Worm (Caenorhabditis elegans) whole organism, late embryonic: ENCODE data around the gene scc-3.

Experiments used
- C08G9.2 ChIP-seq: sonication (generic microtip); optimal IDR thresholded peaks from 2 replicates; lab custom pipeline; 2016; ENCODE audit warnings: mild to moderate bottlenecking, missing genetic modification characterization, moderate library complexity, missing compliant biosample characterization
- C38D4.7 ChIP-seq: fragments of 200-800 bp; sonication (Bioruptor generic); optimal IDR thresholded peaks from 2 replicates; lab custom pipeline; 2018; ENCODE audit warnings: mild to moderate bottlenecking, missing genetic modification characterization, moderate library complexity, missing compliant biosample characterization
- F13H6.1 ChIP-seq: sonication (generic microtip); optimal IDR thresholded peaks from 2 replicates; lab custom pipeline; 2016; ENCODE audit warnings: missing genetic modification characterization, missing compliant biosample characterization
- K02D7.2 ChIP-seq: sonication (generic microtip); optimal IDR thresholded peaks from 2 replicates; lab custom pipeline; 2017; ENCODE audit warnings: mild to moderate bottlenecking, missing genetic modification characterization, missing compliant biosample characterization
- Y22D7AL.16 ChIP-seq: sonication (generic microtip); optimal IDR thresholded peaks from 2 replicates; lab custom pipeline; 2016; ENCODE audit warnings: missing genetic modification characterization, missing compliant biosample characterization
- ahr-1 ChIP-seq: sonication (generic microtip); optimal IDR thresholded peaks from 2 replicates; lab custom pipeline; 2016; ENCODE audit warnings: missing genetic modification characterization, missing compliant biosample characterization
- ama-1 ChIP-seq: fragments of 150-350 bp; optimal IDR thresholded peaks from 2 replicates; lab custom pipeline; 2014
- ceh-14 ChIP-seq: sonication (generic microtip); optimal IDR thresholded peaks from 2 replicates; lab custom pipeline; 2016; ENCODE audit warnings: missing genotype, missing genetic modification characterization, missing compliant biosample characterization
- ceh-19 ChIP-seq: fragments of 200-800 bp; sonication (Bioruptor generic); optimal IDR thresholded peaks from 2 replicates; lab custom pipeline; 2018; ENCODE audit warnings: mild to moderate bottlenecking, missing genetic modification characterization, missing compliant biosample characterization
- ceh-22 ChIP-seq: sonication (generic microtip); optimal IDR thresholded peaks from 2 replicates; lab custom pipeline; 2017; ENCODE audit warnings: missing biosample characterization, missing genetic modification characterization
- ceh-24 ChIP-seq: sonication (generic microtip); optimal IDR thresholded peaks from 2 replicates; lab custom pipeline; 2016; ENCODE audit warnings: mild to moderate bottlenecking, missing genetic modification characterization, missing compliant biosample characterization
- ceh-30 ChIP-seq: fragments of 150-350 bp; optimal IDR thresholded peaks from 2 replicates; lab custom pipeline; 2014; ENCODE audit warnings: missing biosample characterization, missing genetic modification characterization
- ceh-45 ChIP-seq: fragments of 200-800 bp; sonication (Bioruptor generic); IDR thresholded peaks from 2 replicates; pipeline ENCODE4 v1.3.6; 2022; ENCODE audit warnings: missing genetic modification reagents, missing genetic modification characterization, missing compliant biosample characterization
- ceh-6 ChIP-seq: fragments of 200-800 bp; sonication (Bioruptor generic); optimal IDR thresholded peaks from 2 replicates; lab custom pipeline; 2018; ENCODE audit warnings: mild to moderate bottlenecking, missing genetic modification characterization, missing compliant biosample characterization
- ceh-9 ChIP-seq: sonication (generic microtip); optimal IDR thresholded peaks from 2 replicates; lab custom pipeline; 2016; ENCODE audit warnings: mild to moderate bottlenecking, missing genetic modification characterization, inconsistent platforms, missing compliant biosample characterization
- che-1 ChIP-seq: sonication (generic microtip); optimal IDR thresholded peaks from 2 replicates; lab custom pipeline; 2016; ENCODE audit warnings: mild to moderate bottlenecking, missing genetic modification characterization, missing compliant biosample characterization
- dve-1 ChIP-seq: sonication (generic microtip); optimal IDR thresholded peaks from 2 replicates; lab custom pipeline; 2017; ENCODE audit warnings: antibody characterized with exemption, mild to moderate bottlenecking, missing genetic modification characterization, missing compliant biosample characterization
- elt-2 ChIP-seq: sonication (generic microtip); optimal IDR thresholded peaks from 2 replicates; lab custom pipeline; 2016; ENCODE audit warnings: missing genetic modification reagents, missing genetic modification characterization, missing compliant biosample characterization
- elt-4 ChIP-seq: sonication (generic microtip); optimal IDR thresholded peaks from 2 replicates; lab custom pipeline; 2016; ENCODE audit warnings: missing genetic modification characterization, missing compliant biosample characterization
- eyg-1 ChIP-seq: sonication (generic microtip); optimal IDR thresholded peaks from 2 replicates; lab custom pipeline; 2016; ENCODE audit warnings: missing genotype, missing genetic modification characterization, missing compliant biosample characterization
- fax-1 ChIP-seq: sonication (generic microtip); optimal IDR thresholded peaks from 2 replicates; lab custom pipeline; 2016; ENCODE audit warnings: missing genotype, missing genetic modification characterization, missing compliant biosample characterization
- fkh-10 ChIP-seq: fragments of 150-350 bp; optimal IDR thresholded peaks from 2 replicates; lab custom pipeline; 2014; ENCODE audit warnings: missing biosample characterization, missing genetic modification reagents, missing genetic modification characterization
- fkh-6 ChIP-seq: sonication (generic microtip); optimal IDR thresholded peaks from 2 replicates; lab custom pipeline; 2016; ENCODE audit warnings: missing genetic modification characterization, missing compliant biosample characterization
- gmeb-2 ChIP-seq: sonication (generic microtip); optimal IDR thresholded peaks from 2 replicates; lab custom pipeline; 2016; ENCODE audit warnings: missing genetic modification characterization, inconsistent platforms, missing compliant biosample characterization
- hlh-13 ChIP-seq: fragments of 200-800 bp; sonication (Bioruptor generic); optimal IDR thresholded peaks from 2 replicates; lab custom pipeline; 2018; ENCODE audit warnings: mild to moderate bottlenecking, missing genetic modification characterization, missing compliant biosample characterization
- hlh-15 ChIP-seq: sonication (generic microtip); optimal IDR thresholded peaks from 2 replicates; lab custom pipeline; 2016; ENCODE audit warnings: missing genetic modification characterization, missing compliant biosample characterization
- hlh-6 ChIP-seq: sonication (generic microtip); optimal IDR thresholded peaks from 2 replicates; lab custom pipeline; 2016; ENCODE audit warnings: missing genotype, missing genetic modification characterization, missing compliant biosample characterization
- lim-6 ChIP-seq: sonication (generic microtip); optimal IDR thresholded peaks from 2 replicates; lab custom pipeline; 2016; ENCODE audit warnings: missing genetic modification characterization, missing compliant biosample characterization
- lin-11 ChIP-seq: fragments of 200-800 bp; sonication (Bioruptor generic); optimal IDR thresholded peaks from 2 replicates; lab custom pipeline; 2018; ENCODE audit warnings: mild to moderate bottlenecking, missing genetic modification characterization, missing compliant biosample characterization
- madf-2 ChIP-seq: sonication (generic microtip); optimal IDR thresholded peaks from 2 replicates; lab custom pipeline; 2017; ENCODE audit warnings: missing genetic modification characterization, missing compliant biosample characterization
- mec-3 ChIP-seq: sonication (generic microtip); optimal IDR thresholded peaks from 2 replicates; lab custom pipeline; 2016; ENCODE audit warnings: borderline replicate concordance, missing genetic modification characterization, missing compliant biosample characterization
- nhr-11 ChIP-seq: fragments of 150-350 bp; optimal IDR thresholded peaks from 2 replicates; lab custom pipeline; 2014; ENCODE audit warnings: missing biosample characterization, missing genetic modification characterization
- nhr-232 ChIP-seq: sonication (generic microtip); optimal IDR thresholded peaks from 2 replicates; lab custom pipeline; 2016; ENCODE audit warnings: missing genetic modification characterization, missing compliant biosample characterization
- odd-2 ChIP-seq: sonication (generic microtip); optimal IDR thresholded peaks from 2 replicates; lab custom pipeline; 2017; ENCODE audit warnings: antibody characterized with exemption, mild to moderate bottlenecking, missing genetic modification characterization, missing compliant biosample characterization
- pag-3 ChIP-seq: sonication (generic microtip); optimal IDR thresholded peaks from 2 replicates; lab custom pipeline; 2016; ENCODE audit warnings: missing compliant biosample characterization, missing genetic modification characterization, borderline replicate concordance
- pros-1 ChIP-seq: fragments of 150-350 bp; optimal IDR thresholded peaks from 2 replicates; lab custom pipeline; 2014; ENCODE audit warnings: missing biosample characterization, missing genetic modification reagents, missing genetic modification characterization
- ref-2 ChIP-seq: sonication (generic microtip); optimal IDR thresholded peaks from 2 replicates; lab custom pipeline; 2016; ENCODE audit warnings: missing genetic modification characterization, missing compliant biosample characterization
- rnt-1 ChIP-seq: sonication (generic microtip); optimal IDR thresholded peaks from 2 replicates; lab custom pipeline; 2016; ENCODE audit warnings: missing genetic modification characterization, missing compliant biosample characterization
- sdc-2 ChIP-seq: sonication (generic microtip); optimal IDR thresholded peaks from 2 replicates; lab custom pipeline; 2016; ENCODE audit warnings: missing genotype, missing genetic modification characterization, missing compliant biosample characterization
- sox-2 ChIP-seq: fragments of 200-800 bp; sonication (Bioruptor generic); IDR thresholded peaks from 2 replicates; pipeline ENCODE4 v1.3.6; 2022; ENCODE audit warnings: missing genetic modification reagents, missing genetic modification characterization, missing compliant biosample characterization
- sox-4 ChIP-seq: sonication (generic microtip); optimal IDR thresholded peaks from 2 replicates; lab custom pipeline; 2017; ENCODE audit warnings: mild to moderate bottlenecking, missing genetic modification characterization, inconsistent platforms, missing compliant biosample characterization
- ttx-3 ChIP-seq: sonication (generic microtip); optimal IDR thresholded peaks from 2 replicates; lab custom pipeline; 2016; ENCODE audit warnings: missing genetic modification reagents, missing genetic modification characterization, missing compliant biosample characterization
- unc-3 ChIP-seq, 2 experiments: fragments of 200-800 bp in 1 of 2; sonication (Bioruptor generic) in 1 of 2; sonication (generic microtip) in 1 of 2; conservative IDR thresholded peaks in 1 of 2; optimal IDR thresholded peaks in 1 of 2; 2 replicates each; pipeline versions ENCODE4 v1.3.6 to Lab custom; 2016 to 2022; ENCODE audit warnings: missing compliant biosample characterization in 2 of 2, missing genetic modification characterization in 2 of 2, missing genetic modification reagents in 1 of 2
- unc-55 ChIP-seq: sonication (generic microtip); optimal IDR thresholded peaks from 2 replicates; lab custom pipeline; 2017; ENCODE audit warnings: missing biosample characterization, missing genetic modification reagents, missing genetic modification characterization
- unc-86 ChIP-seq: sonication (generic microtip); optimal IDR thresholded peaks from 2 replicates; lab custom pipeline; 2016; ENCODE audit warnings: missing genetic modification characterization, missing compliant biosample characterization
- zip-5 ChIP-seq: sonication (generic microtip); optimal IDR thresholded peaks from 2 replicates; lab custom pipeline; 2016; ENCODE audit warnings: missing genetic modification characterization, missing compliant biosample characterization
- ztf-16 ChIP-seq: sonication (generic microtip); optimal IDR thresholded peaks from 2 replicates; lab custom pipeline; 2017; ENCODE audit warnings: missing genetic modification characterization, missing compliant biosample characterization

Gene scc-3

ce11 chrV:12773222-12773621 lies 9.5 kb downstream of the scc-3 start, which contains the start of gene ZC455.1:
TSS of gene ZC455.1 (plus strand) at chrV:12773522.
- TF ChIP-seq lin-11 (tag; lab: Kevin White, UChicago): no peak
- no peak for TF ChIP-seq ztf-16 (tag; lab: Kevin White, UChicago)
- TF ChIP-seq Y22D7AL.16 (tag; lab: Kevin White, UChicago): no peak
- TF ChIP-seq pros-1 (tag; lab: Kevin White, UChicago): no peak
- TF ChIP-seq nhr-232 (tag; lab: Kevin White, UChicago): no peak
- TF ChIP-seq, all 69 proteins: peak for 0

- TF ChIP-seq dve-1 (tag; lab: Kevin White, UChicago) (no peak), ahr-1 (tag; lab: Kevin White, UChicago) (no peak), ceh-14 (tag; lab: Kevin White, UChicago) (no peak), ttx-3 (no peak), ceh-6 (GFP tag; lab: Kevin White, UChicago) (no peak), ceh-24 (no peak), unc-86 (no peak), madf-2 (tag; lab: Kevin White, UChicago) (no peak), fkh-6 (tag; lab: Kevin White, UChicago) (no peak), sox-2 (GFP tag; lab: Robert Waterston, UW) (no peak), eyg-1 (tag; lab: Kevin White, UChicago) (no peak)
Observed at ce11 chrV:12773852-12774251, 10.1 kb downstream of the scc-3 start.

ce11 chrV:12780248-12780647 lies 16.5 kb downstream of the scc-3 start:
- TF ChIP-seq dve-1 (tag; lab: Kevin White, UChicago) (peak; percentile 81), fkh-6 (tag; lab: Kevin White, UChicago) (peak; percentile 92), ttx-3 (peak; percentile 88), fkh-10 (GFP tag; lab: Kevin White, UChicago) (peak; percentile 81), gmeb-2 (tag; lab: Kevin White, UChicago) (peak; percentile 92), ahr-1 (tag; lab: Kevin White, UChicago) (peak; percentile 67), unc-55 (no peak), ceh-6 (GFP tag; lab: Kevin White, UChicago) (peak; percentile 92), hlh-15 (tag; lab: Kevin White, UChicago) (peak; percentile 86), zip-5 (tag; lab: Kevin White, UChicago) (peak; percentile 82), rnt-1 (tag; lab: Kevin White, UChicago) (peak; percentile 69), hlh-6 (tag; lab: Kevin White, UChicago) (peak; percentile 96), pros-1 (tag; lab: Kevin White, UChicago) (no peak), fax-1 (tag; lab: Kevin White, UChicago) (peak; percentile 88), ceh-30 (tag; lab: Kevin White, UChicago) (peak; percentile 38), Y22D7AL.16 (tag; lab: Kevin White, UChicago) (peak; percentile 93), ceh-24 (peak; percentile 47), lim-6 (peak; percentile 75), ceh-45 (peak; percentile 96), ama-1 (lab: Kevin White, UChicago) (no peak), ceh-9 (peak; percentile 84), mec-3 (tag; lab: Kevin White, UChicago) (no peak), sdc-2 (tag; lab: Kevin White, UChicago) (peak; percentile 73), elt-2 (tag; lab: Kevin White, UChicago) (peak; percentile 96), K02D7.2 (tag; lab: Kevin White, UChicago) (peak; percentile 88), unc-3 (GFP tag; conservative IDR thresholded peaks at IDR 0.05; lab: Robert Waterston, UW) (peak; percentile 96), unc-3 (tag; optimal IDR thresholded peaks at IDR 0.05; lab: Kevin White, UChicago) (peak; percentile 84), pag-3 (tag; lab: Kevin White, UChicago) (peak; percentile 71), nhr-11 (no peak), F13H6.1 (tag; lab: Kevin White, UChicago) (peak; percentile 81), ceh-22 (tag; lab: Kevin White, UChicago) (no peak), che-1 (tag; lab: Kevin White, UChicago) (peak; percentile 90), C38D4.7 (GFP tag; lab: Kevin White, UChicago) (peak; percentile 89), C08G9.2 (tag; lab: Kevin White, UChicago) (peak; percentile 80), sox-4 (tag; lab: Kevin White, UChicago) (peak; percentile 94), ceh-14 (tag; lab: Kevin White, UChicago) (peak; percentile 88), odd-2 (tag; lab: Kevin White, UChicago) (peak; percentile 76), ceh-19 (GFP tag; lab: Kevin White, UChicago) (peak; percentile 95), elt-4 (tag; lab: Kevin White, UChicago) (peak; percentile 84), hlh-13 (GFP tag; lab: Kevin White, UChicago) (peak; percentile 80), ref-2 (tag; lab: Kevin White, UChicago) (peak; percentile 91), nhr-232 (tag; lab: Kevin White, UChicago) (peak; percentile 89)
